Worm (Caenorhabditis elegans) whole organism, L1 larva: ENCODE data around the gene ccch-1.

Source experiments
- ceh-90 ChIP-seq: sonication (generic microtip); optimal IDR thresholded peaks from 2 replicates; lab custom pipeline; 2016; ENCODE audit warnings: missing genetic modification characterization, missing compliant biosample characterization
- ces-1 ChIP-seq: fragments of 150-350 bp; optimal IDR thresholded peaks from 2 replicates; lab custom pipeline; 2014; ENCODE audit warnings: missing biosample characterization, missing genetic modification reagents, missing genetic modification characterization
- lin-35 ChIP-seq, 2 experiments: fragments of 150-350 bp; optimal IDR thresholded peaks; 2 replicates each; lab custom pipeline; 2014; ENCODE audit warnings: missing biosample characterization in 2 of 2, missing genetic modification characterization in 2 of 2, missing genetic modification reagents in 2 of 2
- mep-1 ChIP-seq: fragments of 150-350 bp; optimal IDR thresholded peaks from 2 replicates; lab custom pipeline; 2014; ENCODE audit warnings: missing biosample characterization, missing genetic modification characterization
- nhr-28 ChIP-seq: fragments of 150-350 bp; optimal IDR thresholded peaks from 2 replicates; lab custom pipeline; 2014; ENCODE audit warnings: missing biosample characterization, missing genetic modification characterization
- nhr-84 ChIP-seq: sonication (generic microtip); optimal IDR thresholded peaks from 2 replicates; lab custom pipeline; 2017; ENCODE audit warnings: missing biosample characterization, missing genetic modification characterization
- skn-1 ChIP-seq: fragments of 150-350 bp; optimal IDR thresholded peaks from 2 replicates; lab custom pipeline; 2014; ENCODE audit warnings: missing biosample characterization, missing genetic modification characterization

ce11 chrV:11548914-11549406, 21.3 kb downstream of the ccch-1 start, which contains the start of the genes F38B7.17 and F38B7.3:
- TF ChIP-seq ces-1 (GFP tag; lab: Kevin White, UChicago) = no peak
- TF ChIP-seq ceh-90 (tag; lab: Kevin White, UChicago) = no peak
- peak; percentile 80 for TF ChIP-seq mep-1 (tag; lab: Kevin White, UChicago)
- TF ChIP-seq lin-35 (GFP tag; optimal IDR thresholded peaks at IDR 0.05; lab: Kevin White, UChicago) = peak; percentile 64 to 70
- TF ChIP-seq skn-1 (tag; lab: Kevin White, UChicago) = peak; percentile 50
- no peak for TF ChIP-seq nhr-84 (tag; lab: Kevin White, UChicago)
- TF ChIP-seq nhr-28 = no peak
